Worm (Caenorhabditis elegans): ENCODE data around the gene F47B7.4.

The F47B7.4 gene

ce11 chrX:3783659-3784058 lies 17.2 kb upstream of the F47B7.4 start:
- TF ChIP-seq hmg-4 (GFP tag; optimal IDR thresholded peaks at IDR 0.05) = no peak
- no peak for TF ChIP-seq ets-7 (tag; optimal IDR thresholded peaks at IDR 0.05)
- TF ChIP-seq ceh-13 (GFP tag; optimal IDR thresholded peaks at IDR 0.05) = no peak
- no peak for TF ChIP-seq B0310.2 (tag; optimal IDR thresholded peaks at IDR 0.05)
- TF ChIP-seq ama-1 (optimal IDR thresholded peaks at IDR 0.05) = no peak
- no peak for TF ChIP-seq hmbx-1 (tag; optimal IDR thresholded peaks at IDR 0.05)
- TF ChIP-seq flt-1 (GFP tag; IDR thresholded peaks at IDR 0.05) = no peak
- no peak for TF ChIP-seq sea-1 (GFP tag; conservative IDR thresholded peaks at IDR 0.05)
- no peak for TF ChIP-seq tra-4 (tag; optimal IDR thresholded peaks at IDR 0.05)
- TF ChIP-seq pes-1 (GFP tag; IDR thresholded peaks at IDR 0.05) = no peak
- no peak for TF ChIP-seq hnd-1 (tag; optimal IDR thresholded peaks at IDR 0.05)
- TF ChIP-seq F13C5.2 (tag; optimal IDR thresholded peaks at IDR 0.05) = no peak
- no peak for TF ChIP-seq ceh-36 (tag; optimal IDR thresholded peaks at IDR 0.05)
- TF ChIP-seq tbx-37 (GFP tag; conservative IDR thresholded peaks at IDR 0.05) = no peak
- no peak for TF ChIP-seq aly-1 (tag; optimal IDR thresholded peaks at IDR 0.05)
- no peak for TF ChIP-seq scrt-1 (GFP tag; IDR thresholded peaks at IDR 0.05)
- no peak for TF ChIP-seq tbx-11 (GFP tag; IDR thresholded peaks at IDR 0.05)

- no peak for TF ChIP-seq scrt-1 (GFP tag; IDR thresholded peaks at IDR 0.05)
- no peak for TF ChIP-seq aly-1 (tag; optimal IDR thresholded peaks at IDR 0.05)
- TF ChIP-seq ceh-13 (GFP tag; optimal IDR thresholded peaks at IDR 0.05) = no peak
- TF ChIP-seq B0310.2 (tag; optimal IDR thresholded peaks at IDR 0.05) = no peak
- TF ChIP-seq hmg-4 (GFP tag; optimal IDR thresholded peaks at IDR 0.05) = no peak
- TF ChIP-seq pes-1 (GFP tag; IDR thresholded peaks at IDR 0.05) = no peak
- no peak for TF ChIP-seq ama-1 (optimal IDR thresholded peaks at IDR 0.05)
- TF ChIP-seq tbx-11 (GFP tag; IDR thresholded peaks at IDR 0.05) = no peak
- no peak for TF ChIP-seq ceh-36 (tag; optimal IDR thresholded peaks at IDR 0.05)
- TF ChIP-seq tbx-37 (GFP tag; conservative IDR thresholded peaks at IDR 0.05) = no peak
- no peak for TF ChIP-seq tra-4 (tag; optimal IDR thresholded peaks at IDR 0.05)
- no peak for TF ChIP-seq ets-7 (tag; optimal IDR thresholded peaks at IDR 0.05)
- no peak for TF ChIP-seq F13C5.2 (tag; optimal IDR thresholded peaks at IDR 0.05)
Observed at ce11 chrX:3781040-3781439, 14.6 kb upstream of the F47B7.4 start, which contains the start of gene marg-1. Gene marg-1, minus strand, starts transcription at chrX:3781140.

- TF ChIP-seq flt-1 (GFP tag; IDR thresholded peaks at IDR 0.05) (no peak), sea-1 (GFP tag; conservative IDR thresholded peaks at IDR 0.05) (no peak), scrt-1 (GFP tag; IDR thresholded peaks at IDR 0.05) (no peak), aly-1 (tag; optimal IDR thresholded peaks at IDR 0.05) (no peak), ama-1 (optimal IDR thresholded peaks at IDR 0.05) (no peak), tbx-11 (GFP tag; IDR thresholded peaks at IDR 0.05) (no peak), tra-4 (tag; optimal IDR thresholded peaks at IDR 0.05) (no peak), pes-1 (GFP tag; IDR thresholded peaks at IDR 0.05) (no peak), ets-7 (tag; optimal IDR thresholded peaks at IDR 0.05) (no peak), hnd-1 (tag; optimal IDR thresholded peaks at IDR 0.05) (no peak), hmbx-1 (tag; optimal IDR thresholded peaks at IDR 0.05) (no peak), B0310.2 (tag; optimal IDR thresholded peaks at IDR 0.05) (no peak), F13C5.2 (tag; optimal IDR thresholded peaks at IDR 0.05) (no peak), tbx-37 (GFP tag; conservative IDR thresholded peaks at IDR 0.05) (no peak), hmg-4 (GFP tag; optimal IDR thresholded peaks at IDR 0.05) (no peak), ceh-36 (tag; optimal IDR thresholded peaks at IDR 0.05) (no peak)
Observed at ce11 chrX:3773233-3773632, 6.8 kb upstream of the F47B7.4 start.

ce11 chrX:3772405-3772804 lies 6.0 kb upstream of the F47B7.4 start, which contains the start of gene F47B7.2:
Gene F47B7.2, plus strand, starts transcription at chrX:3772762.
- TF ChIP-seq F13C5.2 (tag; optimal IDR thresholded peaks at IDR 0.05) = peak; percentile 8
- peak; percentile 16; the same call in 1 of the 2 replicates for TF ChIP-seq pes-1 (GFP tag; IDR thresholded peaks at IDR 0.05)
- no peak for TF ChIP-seq hnd-1 (tag; optimal IDR thresholded peaks at IDR 0.05)

- TF ChIP-seq hnd-1 (tag; optimal IDR thresholded peaks at IDR 0.05) = no peak
- no peak for TF ChIP-seq tra-4 (tag; optimal IDR thresholded peaks at IDR 0.05)
- no peak for TF ChIP-seq aly-1 (tag; optimal IDR thresholded peaks at IDR 0.05)
- TF ChIP-seq flt-1 (GFP tag; IDR thresholded peaks at IDR 0.05) = no peak
- TF ChIP-seq ceh-13 (GFP tag; optimal IDR thresholded peaks at IDR 0.05) = no peak
Observed at ce11 chrX:3768717-3769116, 2.3 kb upstream of the F47B7.4 start, which contains the start of gene F47B7.5. Gene F47B7.5, minus strand, starts transcription at chrX:3768817.

ce11 chrX:3764295-3764694 lies 2.2 kb downstream of the F47B7.4 start, which contains the start of gene F47B7.3:
Gene F47B7.3, minus strand, starts transcription at chrX:3764395.
- TF ChIP-seq scrt-1 (GFP tag; IDR thresholded peaks at IDR 0.05) (no peak), B0310.2 (tag; optimal IDR thresholded peaks at IDR 0.05) (no peak), ceh-13 (GFP tag; optimal IDR thresholded peaks at IDR 0.05) (no peak), F13C5.2 (tag; optimal IDR thresholded peaks at IDR 0.05) (no peak), pes-1 (GFP tag; IDR thresholded peaks at IDR 0.05) (no peak), hmbx-1 (tag; optimal IDR thresholded peaks at IDR 0.05) (no peak), sea-1 (GFP tag; conservative IDR thresholded peaks at IDR 0.05) (no peak)

ce11 chrX:3762410-3762809 lies 4.0 kb downstream of the F47B7.4 start, which contains the start of gene T14G12.11:
Gene T14G12.11, minus strand, starts transcription at chrX:3762547.
- TF ChIP-seq ceh-36 (tag; optimal IDR thresholded peaks at IDR 0.05) (no peak), ama-1 (optimal IDR thresholded peaks at IDR 0.05) (no peak), ets-7 (tag; optimal IDR thresholded peaks at IDR 0.05) (no peak), sea-1 (GFP tag; conservative IDR thresholded peaks at IDR 0.05) (no peak), tbx-37 (GFP tag; conservative IDR thresholded peaks at IDR 0.05) (no peak), flt-1 (GFP tag; IDR thresholded peaks at IDR 0.05) (no peak), B0310.2 (tag; optimal IDR thresholded peaks at IDR 0.05) (no peak), hnd-1 (tag; optimal IDR thresholded peaks at IDR 0.05) (no peak), tbx-11 (GFP tag; IDR thresholded peaks at IDR 0.05) (no peak), tra-4 (tag; optimal IDR thresholded peaks at IDR 0.05) (no peak), aly-1 (tag; optimal IDR thresholded peaks at IDR 0.05) (no peak), scrt-1 (GFP tag; IDR thresholded peaks at IDR 0.05) (no peak), pes-1 (GFP tag; IDR thresholded peaks at IDR 0.05) (no peak), ceh-13 (GFP tag; optimal IDR thresholded peaks at IDR 0.05) (no peak), hmbx-1 (tag; optimal IDR thresholded peaks at IDR 0.05) (no peak), hmg-4 (GFP tag; optimal IDR thresholded peaks at IDR 0.05) (no peak)

ce11 chrX:3759820-3760219 lies 6.6 kb downstream of the F47B7.4 start:
- TF ChIP-seq scrt-1 (GFP tag; IDR thresholded peaks at IDR 0.05) (0 out of 2 replicates have a peak, but pooled peaks have one; percentile 58), aly-1 (tag; optimal IDR thresholded peaks at IDR 0.05) (no peak)

Measured in whole organism, early embryonic.